Worm (Caenorhabditis elegans) whole organism, late embryonic: Measurements from ENCODE around the gene T14G8.6.

Source experiments
- C38D4.7 ChIP-seq: fragments of 200-800 bp; sonication (Bioruptor generic); optimal IDR thresholded peaks from 2 replicates; lab custom pipeline; 2018; ENCODE audit warnings: mild to moderate bottlenecking, missing genetic modification characterization, moderate library complexity, missing compliant biosample characterization
- K09A11.1 ChIP-seq: sonication (generic microtip); optimal IDR thresholded peaks from 2 replicates; lab custom pipeline; 2017; ENCODE audit warnings: antibody characterized with exemption, mild to moderate bottlenecking, missing genetic modification characterization, missing compliant biosample characterization; ENCODE audit not compliant: insufficient read depth
- T23F11.4 ChIP-seq: fragments of 200-800 bp; sonication (Bioruptor generic); optimal IDR thresholded peaks from 2 replicates; lab custom pipeline; 2018; ENCODE audit warnings: mild to moderate bottlenecking, missing genetic modification characterization, missing compliant biosample characterization
- Y22D7AL.16 ChIP-seq: sonication (generic microtip); optimal IDR thresholded peaks from 2 replicates; lab custom pipeline; 2016; ENCODE audit warnings: missing genetic modification characterization, missing compliant biosample characterization
- ceh-18 ChIP-seq: sonication (generic microtip); optimal IDR thresholded peaks from 2 replicates; lab custom pipeline; 2016; ENCODE audit warnings: missing genetic modification characterization, missing compliant biosample characterization
- ceh-2 ChIP-seq: sonication (generic microtip); optimal IDR thresholded peaks from 2 replicates; lab custom pipeline; 2016; ENCODE audit warnings: missing genotype, missing genetic modification characterization, missing compliant biosample characterization
- ceh-34 ChIP-seq: sonication (generic microtip); optimal IDR thresholded peaks from 2 replicates; lab custom pipeline; 2016; ENCODE audit warnings: mild to moderate bottlenecking, missing genetic modification characterization, missing compliant biosample characterization
- ceh-6 ChIP-seq: fragments of 200-800 bp; sonication (Bioruptor generic); optimal IDR thresholded peaks from 2 replicates; lab custom pipeline; 2018; ENCODE audit warnings: mild to moderate bottlenecking, missing genetic modification characterization, missing compliant biosample characterization
- che-1 ChIP-seq: sonication (generic microtip); optimal IDR thresholded peaks from 2 replicates; lab custom pipeline; 2016; ENCODE audit warnings: mild to moderate bottlenecking, missing genetic modification characterization, missing compliant biosample characterization
- elt-2 ChIP-seq: sonication (generic microtip); optimal IDR thresholded peaks from 2 replicates; lab custom pipeline; 2016; ENCODE audit warnings: missing genetic modification reagents, missing genetic modification characterization, missing compliant biosample characterization
- ets-4 ChIP-seq: sonication (generic microtip); optimal IDR thresholded peaks from 2 replicates; lab custom pipeline; 2016; ENCODE audit warnings: missing genetic modification characterization, missing compliant biosample characterization
- eyg-1 ChIP-seq: sonication (generic microtip); optimal IDR thresholded peaks from 2 replicates; lab custom pipeline; 2016; ENCODE audit warnings: missing genotype, missing genetic modification characterization, missing compliant biosample characterization
- fkh-10 ChIP-seq: fragments of 150-350 bp; optimal IDR thresholded peaks from 2 replicates; lab custom pipeline; 2014; ENCODE audit warnings: missing biosample characterization, missing genetic modification reagents, missing genetic modification characterization
- fkh-6 ChIP-seq: sonication (generic microtip); optimal IDR thresholded peaks from 2 replicates; lab custom pipeline; 2016; ENCODE audit warnings: missing genetic modification characterization, missing compliant biosample characterization
- hlh-6 ChIP-seq: sonication (generic microtip); optimal IDR thresholded peaks from 2 replicates; lab custom pipeline; 2016; ENCODE audit warnings: missing genotype, missing genetic modification characterization, missing compliant biosample characterization
- hlh-8 ChIP-seq: sonication (generic microtip); optimal IDR thresholded peaks from 2 replicates; lab custom pipeline; 2016; ENCODE audit warnings: missing genotype, missing genetic modification characterization, missing compliant biosample characterization
- lim-6 ChIP-seq: sonication (generic microtip); optimal IDR thresholded peaks from 2 replicates; lab custom pipeline; 2016; ENCODE audit warnings: missing genetic modification characterization, missing compliant biosample characterization
- nhr-11 ChIP-seq: fragments of 150-350 bp; optimal IDR thresholded peaks from 2 replicates; lab custom pipeline; 2014; ENCODE audit warnings: missing biosample characterization, missing genetic modification characterization
- nhr-232 ChIP-seq: sonication (generic microtip); optimal IDR thresholded peaks from 2 replicates; lab custom pipeline; 2016; ENCODE audit warnings: missing genetic modification characterization, missing compliant biosample characterization
- npax-4 ChIP-seq: sonication (generic microtip); optimal IDR thresholded peaks from 2 replicates; lab custom pipeline; 2016; ENCODE audit warnings: missing genetic modification characterization, missing compliant biosample characterization
- pat-9 ChIP-seq: fragments of 200-800 bp; sonication (Bioruptor generic); optimal IDR thresholded peaks from 2 replicates; lab custom pipeline; 2018; ENCODE audit warnings: mild to moderate bottlenecking, missing genetic modification characterization, moderate library complexity, missing compliant biosample characterization
- pha-4 ChIP-seq: fragments of 150-350 bp; optimal IDR thresholded peaks from 2 replicates; lab custom pipeline; 2018; ENCODE audit warnings: missing biosample characterization, missing genetic modification reagents, missing genetic modification characterization
- pqm-1 ChIP-seq: sonication (generic microtip); optimal IDR thresholded peaks from 2 replicates; lab custom pipeline; 2016; ENCODE audit warnings: missing genetic modification characterization, missing compliant biosample characterization
- sdc-2 ChIP-seq: sonication (generic microtip); optimal IDR thresholded peaks from 2 replicates; lab custom pipeline; 2016; ENCODE audit warnings: missing genotype, missing genetic modification characterization, missing compliant biosample characterization
- syd-9 ChIP-seq: sonication (generic microtip); optimal IDR thresholded peaks from 2 replicates; lab custom pipeline; 2016; ENCODE audit warnings: mild to moderate bottlenecking, missing genetic modification characterization, moderate library complexity, missing compliant biosample characterization
- tbx-2 ChIP-seq: sonication (generic microtip); optimal IDR thresholded peaks from 2 replicates; lab custom pipeline; 2016; ENCODE audit warnings: missing genetic modification characterization, missing compliant biosample characterization
- tbx-7 ChIP-seq: sonication (generic microtip); optimal IDR thresholded peaks from 2 replicates; lab custom pipeline; 2016; ENCODE audit warnings: missing genotype, missing genetic modification characterization, missing compliant biosample characterization
- unc-86 ChIP-seq: sonication (generic microtip); optimal IDR thresholded peaks from 2 replicates; lab custom pipeline; 2016; ENCODE audit warnings: missing genetic modification characterization, missing compliant biosample characterization
- ztf-16 ChIP-seq: sonication (generic microtip); optimal IDR thresholded peaks from 2 replicates; lab custom pipeline; 2017; ENCODE audit warnings: missing genetic modification characterization, missing compliant biosample characterization

The T14G8.6 gene

ce11 chrX:12869827-12870394 is 7.3 kb upstream of the T14G8.6 start:
- TF ChIP-seq fkh-6 (no peak), hlh-8 (tag; lab: Kevin White, UChicago) (no peak), ceh-34 (tag; lab: Kevin White, UChicago) (no peak), nhr-232 (tag; lab: Kevin White, UChicago) (no peak), ceh-6 (no peak), ztf-16 (tag; lab: Kevin White, UChicago) (no peak), tbx-7 (tag; lab: Kevin White, UChicago) (no peak), hlh-6 (tag; lab: Kevin White, UChicago) (no peak), T23F11.4 (GFP tag; lab: Kevin White, UChicago) (no peak), tbx-2 (tag; lab: Kevin White, UChicago) (no peak), che-1 (tag; lab: Kevin White, UChicago) (no peak), pqm-1 (tag; lab: Kevin White, UChicago) (no peak)

- TF ChIP-seq unc-86 (tag; lab: Kevin White, UChicago) (no peak), ceh-18 (tag; lab: Kevin White, UChicago) (no peak), K09A11.1 (tag; lab: Kevin White, UChicago) (no peak), tbx-7 (tag; lab: Kevin White, UChicago) (no peak)
- TF ChIP-seq, all 69 proteins: peak for 0
Observed at ce11 chrX:12869412-12869811, 6.8 kb upstream of the T14G8.6 start.

- no peak for TF ChIP-seq nhr-11 (tag; lab: Kevin White, UChicago)
- no peak for TF ChIP-seq pqm-1 (tag; lab: Kevin White, UChicago)
- TF ChIP-seq npax-4 (tag; lab: Kevin White, UChicago): no peak
- TF ChIP-seq, all 69 proteins: peak for 0
Observed at ce11 chrX:12863796-12864195, 1.1 kb upstream of the T14G8.6 start, which contains the start of gene T14G8.4. Gene T14G8.4, minus strand, starts transcription at chrX:12863896.

- TF ChIP-seq C38D4.7 (GFP tag; lab: Kevin White, UChicago) (no peak), ceh-6 (no peak), Y22D7AL.16 (tag; lab: Kevin White, UChicago) (no peak), eyg-1 (tag; lab: Kevin White, UChicago) (no peak), sdc-2 (tag; lab: Kevin White, UChicago) (no peak), fkh-10 (GFP tag; lab: Kevin White, UChicago) (no peak), npax-4 (tag; lab: Kevin White, UChicago) (no peak), ets-4 (tag; lab: Kevin White, UChicago) (no peak), ceh-18 (tag; lab: Kevin White, UChicago) (no peak), che-1 (tag; lab: Kevin White, UChicago) (no peak), pha-4 (tag; lab: Kevin White, UChicago) (no peak), lim-6 (tag; lab: Kevin White, UChicago) (no peak), pat-9 (no peak), fkh-6 (no peak), ceh-2 (no peak), hlh-8 (tag; lab: Kevin White, UChicago) (no peak)
- TF ChIP-seq, all 69 proteins: peak for 0
Observed at ce11 chrX:12863262-12863661, 616 bp upstream of the T14G8.6 start.

ce11 chrX:12860711-12861287 is 1.8 kb downstream of the T14G8.6 start, which contains the start of gene T14G8.3:
Gene T14G8.3, plus strand, starts transcription at chrX:12861237.
- TF ChIP-seq elt-2: peak; percentile 44
- no peak for TF ChIP-seq tbx-2 (tag; lab: Kevin White, UChicago)

ce11 chrX:12857701-12858100 is 4.9 kb downstream of the T14G8.6 start, which contains the start of gene T14G8.2:
Gene T14G8.2, plus strand, starts transcription at chrX:12858001.
- TF ChIP-seq syd-9 (tag; lab: Kevin White, UChicago) (no peak), fkh-6 (no peak)
